Fruit fly (Drosophila melanogaster) whole organism, adult: Measurements from ENCODE around the gene CG46059.

Experiments
- CG12768 ChIP-seq: fragments of 200-800 bp; sonication (Bioruptor generic); optimal IDR thresholded peaks from 2 replicates; lab custom pipeline; 2017; ENCODE audit warnings: missing biosample characterization, missing genetic modification characterization, mild to moderate bottlenecking, moderate library complexity, missing genetic modification reagents
- CG1620 ChIP-seq: fragments of 200-800 bp; sonication (Bioruptor generic); optimal IDR thresholded peaks from 2 replicates; lab custom pipeline; 2016; ENCODE audit warnings: missing biosample characterization, missing genetic modification characterization
- CG33017 ChIP-seq: fragments of 200-800 bp; sonication (Bioruptor generic); optimal IDR thresholded peaks from 2 replicates; lab custom pipeline; 2018; ENCODE audit warnings: missing biosample characterization, mild to moderate bottlenecking, missing genetic modification characterization, moderate library complexity
- CG7045 ChIP-seq: fragments of 200-800 bp; sonication (Bioruptor generic); optimal IDR thresholded peaks from 2 replicates; lab custom pipeline; 2017; ENCODE audit warnings: missing biosample characterization, mild to moderate bottlenecking, missing genetic modification characterization
- CG7101 ChIP-seq: fragments of 200-800 bp; sonication (Bioruptor generic); optimal IDR thresholded peaks from 2 replicates; lab custom pipeline; 2018; ENCODE audit warnings: missing biosample characterization, mild to moderate bottlenecking, missing genetic modification characterization, moderate library complexity
- Clk ChIP-seq: fragments of 200-800 bp; sonication (Bioruptor generic); optimal IDR thresholded peaks from 2 replicates; lab custom pipeline; 2017; ENCODE audit warnings: missing biosample characterization, missing genetic modification characterization
- Crg-1 ChIP-seq: fragments of 200-800 bp; sonication (Bioruptor generic); optimal IDR thresholded peaks from 2 replicates; lab custom pipeline; 2016; ENCODE audit warnings: missing biosample characterization, missing genetic modification characterization
- bab1 ChIP-seq: fragments of 200-800 bp; sonication (Bioruptor generic); optimal IDR thresholded peaks from 3 replicates; lab custom pipeline; 2019; ENCODE audit warnings: missing biosample characterization, mild to moderate bottlenecking, missing genetic modification characterization, moderate library complexity
- cic ChIP-seq: fragments of 200-800 bp; sonication (Bioruptor generic); optimal IDR thresholded peaks from 2 replicates; lab custom pipeline; 2017; ENCODE audit warnings: missing biosample characterization, mild to moderate bottlenecking, missing genetic modification characterization, moderate library complexity
- kay ChIP-seq: fragments of 200-800 bp; sonication (Bioruptor generic); peaks from one replicate; lab custom pipeline; 2016; ENCODE audit warnings: missing biosample characterization, missing genetic modification characterization, borderline replicate concordance
- pad ChIP-seq: fragments of 200-800 bp; sonication (Bioruptor generic); optimal IDR thresholded peaks from 3 replicates; lab custom pipeline; 2017; ENCODE audit warnings: missing biosample characterization, missing genetic modification characterization, mild to moderate bottlenecking, moderate library complexity, missing genetic modification reagents
- toe ChIP-seq: fragments of 200-800 bp; sonication (Bioruptor generic); optimal IDR thresholded peaks from 2 replicates; lab custom pipeline; 2016; ENCODE audit warnings: missing biosample characterization, missing genetic modification characterization

DNA sequence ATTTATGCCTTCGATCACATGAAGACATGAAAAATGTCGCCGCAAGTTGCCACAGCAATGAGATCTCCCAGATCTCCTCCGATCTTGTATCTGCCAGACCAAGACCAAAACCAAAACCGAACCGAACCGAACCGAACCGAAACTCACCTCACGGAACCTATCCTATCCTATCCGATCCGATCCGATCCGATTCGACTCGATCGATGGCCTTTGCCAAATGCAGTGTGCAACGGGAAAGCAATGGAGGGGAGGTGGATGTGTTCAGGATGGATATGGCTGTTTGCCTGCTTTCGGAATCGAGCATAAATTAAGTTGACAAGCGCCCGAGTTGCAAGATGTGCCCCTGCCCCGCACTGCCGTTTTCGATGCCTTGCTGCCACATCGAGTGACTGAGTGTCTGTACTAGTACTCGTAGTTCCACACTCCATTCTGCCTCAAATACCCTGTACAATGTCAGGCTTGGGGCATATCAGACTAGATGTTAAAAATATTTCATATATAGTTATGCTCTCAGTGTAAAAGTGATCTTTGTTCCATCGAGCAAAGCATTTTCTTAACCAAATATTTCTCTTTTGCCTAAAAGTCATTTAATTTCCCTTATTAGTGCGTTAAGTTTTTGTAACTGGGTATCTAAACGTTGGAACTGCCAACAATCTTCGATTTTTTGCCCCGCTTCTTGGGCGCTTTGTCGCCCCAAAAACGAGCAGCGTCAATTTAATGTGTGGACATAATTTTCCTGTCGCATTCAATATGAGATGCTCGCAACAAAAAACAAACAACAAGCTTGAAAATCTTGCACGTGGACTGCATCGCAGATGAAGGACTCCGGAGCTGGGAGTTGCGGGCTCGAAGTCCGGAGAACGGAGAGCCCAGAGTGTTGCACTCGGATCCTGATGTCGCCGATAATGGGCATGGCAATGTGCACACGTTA, 42.7 kb upstream of the CG46059 start:
- TF ChIP-seq Crg-1 (no peak), bab1 (GFP tag; lab: Kevin White, UChicago) (no peak), CG7045 (GFP tag; lab: Kevin White, UChicago) (no peak), toe (GFP tag; lab: Kevin White, UChicago) (no peak), CG33017 (no peak), kay (GFP tag; lab: Kevin White, UChicago) (no peak), cic (GFP tag; lab: Kevin White, UChicago) (no peak), Clk (no peak), CG1620 (GFP tag; lab: Kevin White, UChicago) (no peak), CG12768 (GFP tag; lab: Kevin White, UChicago) (no peak), CG7101 (tag; lab: Kevin White, UChicago) (no peak), pad (no peak)
